Worm (Caenorhabditis elegans) whole organism, L1 larva: Measurements from ENCODE around the gene F45E1.5.

ENCODE experiments used
- C04F5.9 ChIP-seq: sonication (generic microtip); optimal IDR thresholded peaks from 2 replicates; lab custom pipeline; 2016; ENCODE audit warnings: missing genetic modification characterization, missing compliant biosample characterization
- alr-1 ChIP-seq: fragments of 200-800 bp; sonication (Bioruptor generic); optimal IDR thresholded peaks from 2 replicates; lab custom pipeline; 2018; ENCODE audit warnings: borderline replicate concordance, mild to moderate bottlenecking, missing genetic modification characterization, missing compliant biosample characterization
- ama-1 ChIP-seq: fragments of 150-350 bp; optimal IDR thresholded peaks from 2 replicates; lab custom pipeline; 2014
- blmp-1 ChIP-seq: fragments of 150-350 bp; optimal IDR thresholded peaks from 2 replicates; lab custom pipeline; 2014; ENCODE audit warnings: missing biosample characterization, missing genetic modification characterization
- ceh-63 ChIP-seq: fragments of 200-800 bp; sonication (Bioruptor generic); optimal IDR thresholded peaks from 2 replicates; lab custom pipeline; 2018; ENCODE audit warnings: mild to moderate bottlenecking, missing genetic modification characterization, missing compliant biosample characterization
- ceh-8 ChIP-seq: fragments of 200-800 bp; sonication (Bioruptor generic); optimal IDR thresholded peaks from 2 replicates; lab custom pipeline; 2018; ENCODE audit warnings: mild to moderate bottlenecking, missing genetic modification characterization, moderate library complexity, missing compliant biosample characterization
- ceh-82 ChIP-seq, 3 experiments: fragments of 150-350 bp in 1 of 3; sonication (generic microtip) in 2 of 3; optimal IDR thresholded peaks; 2 replicates each; lab custom pipeline; 2014 to 2017; ENCODE audit warnings: missing biosample characterization in 3 of 3, missing genetic modification characterization in 3 of 3
- ceh-90 ChIP-seq: sonication (generic microtip); optimal IDR thresholded peaks from 2 replicates; lab custom pipeline; 2016; ENCODE audit warnings: missing genetic modification characterization, missing compliant biosample characterization
- dsc-1 ChIP-seq: sonication (generic microtip); optimal IDR thresholded peaks from 2 replicates; lab custom pipeline; 2016; ENCODE audit warnings: mild to moderate bottlenecking, missing genetic modification characterization, missing compliant biosample characterization
- efl-1 ChIP-seq, 4 experiments: fragments of 150-350 bp; optimal IDR thresholded peaks in 3 of 4; peaks in 1 of 4; 1 replicate in 1 of 4; 2 replicates in 3 of 4; lab custom pipeline; 2014; ENCODE audit warnings: missing biosample characterization in 2 of 4, missing genetic modification characterization in 2 of 4, missing genetic modification reagents in 2 of 4
- efl-3 ChIP-seq: fragments of 200-800 bp; sonication (Bioruptor generic); optimal IDR thresholded peaks from 2 replicates; lab custom pipeline; 2018; ENCODE audit warnings: mild to moderate bottlenecking, missing genetic modification characterization, missing compliant biosample characterization
- egl-13 ChIP-seq: sonication (generic microtip); optimal IDR thresholded peaks from 2 replicates; lab custom pipeline; 2016; ENCODE audit warnings: missing genotype, missing genetic modification reagents, missing genetic modification characterization, missing compliant biosample characterization
- egl-27 ChIP-seq, 2 experiments: fragments of 150-350 bp in 1 of 2; sonication (generic microtip); optimal IDR thresholded peaks; 3 replicates each; lab custom pipeline; 2017 to 2018; ENCODE audit warnings: missing biosample characterization in 2 of 2, missing genetic modification characterization in 2 of 2, missing genetic modification reagents in 2 of 2
- elt-2 ChIP-seq: sonication (generic microtip); optimal IDR thresholded peaks from 2 replicates; lab custom pipeline; 2016; ENCODE audit warnings: missing genetic modification characterization, mild to moderate bottlenecking, inconsistent platforms, missing compliant biosample characterization, missing genetic modification reagents
- elt-3 ChIP-seq, 6 experiments: fragments of 150-350 bp in 1 of 6; sonication (generic microtip); optimal IDR thresholded peaks; 2 replicates each; lab custom pipeline; 2017 to 2018; ENCODE audit warnings: missing biosample characterization in 6 of 6, missing genetic modification characterization in 6 of 6, inconsistent platforms in 1 of 6
- fkh-10 ChIP-seq: sonication (generic microtip); optimal IDR thresholded peaks from 2 replicates; lab custom pipeline; 2017; ENCODE audit warnings: missing biosample characterization, missing genetic modification reagents, missing genetic modification characterization
- fkh-4 ChIP-seq: sonication (generic microtip); optimal IDR thresholded peaks from 2 replicates; lab custom pipeline; 2016; ENCODE audit warnings: missing compliant biosample characterization, missing genetic modification characterization, borderline replicate concordance
- fkh-8 ChIP-seq: sonication (generic microtip); optimal IDR thresholded peaks from 2 replicates; lab custom pipeline; 2016; ENCODE audit warnings: mild to moderate bottlenecking, missing genetic modification characterization, missing compliant biosample characterization
- fos-1 ChIP-seq: fragments of 150-350 bp; optimal IDR thresholded peaks from 2 replicates; lab custom pipeline; 2014; ENCODE audit warnings: missing biosample characterization, missing genetic modification characterization
- hlh-4 ChIP-seq: sonication (generic microtip); optimal IDR thresholded peaks from 2 replicates; lab custom pipeline; 2016; ENCODE audit warnings: mild to moderate bottlenecking, missing genetic modification characterization, missing compliant biosample characterization
- hpl-2 ChIP-seq: fragments of 150-350 bp; optimal IDR thresholded peaks from 2 replicates; lab custom pipeline; 2014; ENCODE audit warnings: missing biosample characterization, missing genetic modification reagents, missing genetic modification characterization
- isw-1 ChIP-seq: fragments of 200-800 bp; sonication (Bioruptor generic); IDR thresholded peaks from 2 replicates; pipeline ENCODE4 v1.3.6; 2022; ENCODE audit warnings: missing genetic modification characterization, missing compliant biosample characterization
- jun-1 ChIP-seq: fragments of 150-350 bp; optimal IDR thresholded peaks from 2 replicates; lab custom pipeline; 2014; ENCODE audit warnings: missing biosample characterization, missing genetic modification reagents, missing genetic modification characterization
- lin-15B ChIP-seq: fragments of 150-350 bp; sonication (generic microtip); optimal IDR thresholded peaks from 3 replicates; lab custom pipeline; 2014; ENCODE audit warnings: missing biosample characterization, missing genetic modification characterization
- lin-35 ChIP-seq, 2 experiments: fragments of 150-350 bp; optimal IDR thresholded peaks; 2 replicates each; lab custom pipeline; 2014; ENCODE audit warnings: missing biosample characterization in 2 of 2, missing genetic modification characterization in 2 of 2, missing genetic modification reagents in 2 of 2
- lin-39 ChIP-seq: fragments of 150-350 bp; optimal IDR thresholded peaks from 2 replicates; lab custom pipeline; 2014; ENCODE audit warnings: missing biosample characterization, missing genetic modification reagents, missing genetic modification characterization
- lir-3 ChIP-seq: sonication (generic microtip); optimal IDR thresholded peaks from 2 replicates; lab custom pipeline; 2016; ENCODE audit warnings: mild to moderate bottlenecking, missing genetic modification characterization, moderate library complexity, missing compliant biosample characterization; ENCODE audit not compliant: poor library complexity
- mab-9 ChIP-seq: fragments of 200-800 bp; sonication (Bioruptor generic); IDR thresholded peaks from 2 replicates; pipeline ENCODE4 v1.3.6; 2022; ENCODE audit warnings: missing genetic modification reagents, missing genetic modification characterization, missing compliant biosample characterization
- mdl-1 ChIP-seq, 2 experiments: fragments of 150-350 bp; optimal IDR thresholded peaks; 2 replicates each; lab custom pipeline; 2014 to 2017; ENCODE audit warnings: missing biosample characterization in 2 of 2, missing genetic modification characterization in 2 of 2, inconsistent platforms in 1 of 2
- mep-1 ChIP-seq: fragments of 150-350 bp; optimal IDR thresholded peaks from 2 replicates; lab custom pipeline; 2014; ENCODE audit warnings: missing biosample characterization, missing genetic modification characterization
- nhr-11 ChIP-seq: fragments of 150-350 bp; optimal IDR thresholded peaks from 2 replicates; lab custom pipeline; 2014; ENCODE audit warnings: missing biosample characterization, missing genetic modification characterization
- nhr-12 ChIP-seq: sonication (generic microtip); optimal IDR thresholded peaks from 2 replicates; lab custom pipeline; 2017; ENCODE audit warnings: missing biosample characterization, missing genetic modification characterization
- nhr-19 ChIP-seq: fragments of 200-800 bp; sonication (Bioruptor generic); conservative IDR thresholded peaks from 2 replicates; pipeline ENCODE4 v1.3.6; 2022; ENCODE audit warnings: missing genetic modification characterization, missing compliant biosample characterization
- nhr-20 ChIP-seq: sonication (generic microtip); optimal IDR thresholded peaks from 2 replicates; lab custom pipeline; 2016; ENCODE audit warnings: mild to moderate bottlenecking, missing genetic modification characterization, missing compliant biosample characterization
- nhr-237 ChIP-seq: fragments of 150-350 bp; optimal IDR thresholded peaks from 2 replicates; lab custom pipeline; 2014; ENCODE audit warnings: missing biosample characterization, missing genetic modification characterization
- nhr-47 ChIP-seq: sonication (generic microtip); optimal IDR thresholded peaks from 2 replicates; lab custom pipeline; 2016; ENCODE audit warnings: mild to moderate bottlenecking, missing genetic modification characterization, moderate library complexity, missing compliant biosample characterization
- nhr-71 ChIP-seq: sonication (generic microtip); optimal IDR thresholded peaks from 2 replicates; lab custom pipeline; 2016; ENCODE audit warnings: mild to moderate bottlenecking, missing genetic modification characterization, moderate library complexity, missing compliant biosample characterization
- nhr-76 ChIP-seq: sonication (generic microtip); optimal IDR thresholded peaks from 2 replicates; lab custom pipeline; 2017; ENCODE audit warnings: missing biosample characterization, missing genetic modification characterization
- nhr-77 ChIP-seq: fragments of 150-350 bp; optimal IDR thresholded peaks from 2 replicates; lab custom pipeline; 2014; ENCODE audit warnings: missing biosample characterization, missing genetic modification characterization
- nhr-85 ChIP-seq: sonication (generic microtip); peaks from one replicate; lab custom pipeline; 2016; ENCODE audit warnings: missing genetic modification characterization, inconsistent platforms, missing compliant biosample characterization
- nhr-90 ChIP-seq: sonication (generic microtip); optimal IDR thresholded peaks from 2 replicates; lab custom pipeline; 2016; ENCODE audit warnings: mild to moderate bottlenecking, missing genetic modification characterization, missing compliant biosample characterization; ENCODE audit not compliant: poor library complexity
- snu-23 ChIP-seq: sonication (generic microtip); optimal IDR thresholded peaks from 2 replicates; lab custom pipeline; 2016; ENCODE audit warnings: missing genetic modification characterization, missing compliant biosample characterization
- sox-4 ChIP-seq: sonication (generic microtip); optimal IDR thresholded peaks from 2 replicates; lab custom pipeline; 2016; ENCODE audit warnings: missing genetic modification characterization, missing compliant biosample characterization
- sup-37 ChIP-seq: fragments of 200-800 bp; sonication (Bioruptor generic); optimal IDR thresholded peaks from 2 replicates; lab custom pipeline; 2018; ENCODE audit warnings: mild to moderate bottlenecking, missing genetic modification characterization, missing compliant biosample characterization
- tbx-2 ChIP-seq: sonication (generic microtip); optimal IDR thresholded peaks from 2 replicates; lab custom pipeline; 2016; ENCODE audit warnings: missing genetic modification characterization, missing compliant biosample characterization
- unc-130 ChIP-seq: fragments of 150-350 bp; optimal IDR thresholded peaks from 2 replicates; lab custom pipeline; 2017; ENCODE audit warnings: missing biosample characterization, missing genetic modification characterization, inconsistent platforms
- unc-62 ChIP-seq: fragments of 150-350 bp; optimal IDR thresholded peaks from 2 replicates; lab custom pipeline; 2014; ENCODE audit warnings: missing biosample characterization, missing genetic modification reagents, missing genetic modification characterization
- unc-98 ChIP-seq: fragments of 200-800 bp; sonication (Bioruptor generic); IDR thresholded peaks from 2 replicates; pipeline ENCODE4 v1.3.6; 2022; ENCODE audit warnings: missing genetic modification characterization, missing compliant biosample characterization
- xbp-1 ChIP-seq: sonication (generic microtip); optimal IDR thresholded peaks from 2 replicates; lab custom pipeline; 2016; ENCODE audit warnings: missing genetic modification characterization, missing compliant biosample characterization
- zag-1 ChIP-seq: fragments of 150-350 bp; optimal IDR thresholded peaks from 2 replicates; lab custom pipeline; 2014; ENCODE audit warnings: missing biosample characterization, missing genetic modification characterization
- zip-4 ChIP-seq: fragments of 200-800 bp; sonication (Bioruptor generic); optimal IDR thresholded peaks from 2 replicates; lab custom pipeline; 2018; ENCODE audit warnings: mild to moderate bottlenecking, missing genetic modification characterization, moderate library complexity, missing compliant biosample characterization
- ztf-11 ChIP-seq, 2 experiments: sonication (generic microtip); optimal IDR thresholded peaks; 2 replicates each; lab custom pipeline; 2016 to 2017; ENCODE audit warnings: missing genetic modification characterization in 2 of 2, missing biosample characterization in 1 of 2, missing compliant biosample characterization in 1 of 2
- ztf-4 ChIP-seq: fragments of 150-350 bp; optimal IDR thresholded peaks from 2 replicates; lab custom pipeline; 2014; ENCODE audit warnings: missing biosample characterization, missing genetic modification characterization

Gene F45E1.5

DNA sequence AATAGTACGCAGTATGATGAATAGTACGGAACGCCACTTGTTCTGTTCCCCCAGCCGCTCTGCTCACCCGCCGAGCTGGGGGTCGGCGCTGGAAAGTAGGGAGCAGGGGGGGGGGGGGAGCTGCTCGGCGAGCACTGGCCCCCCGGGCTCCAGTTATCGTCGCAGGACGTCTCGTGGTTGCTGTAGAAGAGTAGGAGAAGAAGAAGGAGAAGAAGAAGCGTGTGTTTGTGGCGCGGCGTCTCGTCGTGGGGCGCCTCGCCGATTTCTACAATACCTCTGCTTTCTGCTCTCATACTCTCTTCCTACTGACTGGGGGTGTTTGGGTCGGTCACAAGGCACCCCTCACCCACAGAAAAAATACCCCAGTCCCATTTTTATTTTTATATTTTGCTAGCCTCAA is 40.8 kb downstream of the F45E1.5 start:
- TF ChIP-seq hlh-4 (tag; lab: Kevin White, UChicago) (no peak), lin-39 (tag; lab: Kevin White, UChicago) (no peak), fkh-4 (tag; lab: Kevin White, UChicago) (no peak), jun-1 (tag; lab: Kevin White, UChicago) (no peak), egl-27 (tag; optimal IDR thresholded peaks at IDR 0.05; lab: Kevin White, UChicago) (no peak), sup-37 (GFP tag; lab: Kevin White, UChicago) (peak; percentile 2), fkh-10 (GFP tag; lab: Kevin White, UChicago) (no peak), lin-35 (GFP tag; optimal IDR thresholded peaks at IDR 0.05; lab: Kevin White, UChicago) (peak in 1 of 2 experiments; percentile 20), nhr-90 (no peak), efl-1 (optimal IDR thresholded peaks at IDR 0.05; lab: Kevin White, UChicago) (no peak), efl-1 (GFP tag; optimal IDR thresholded peaks at IDR 0.05 in 1 of 2; lab: Kevin White, UChicago) (peak; percentile 1 to 36), unc-130 (no peak), mdl-1 (tag; optimal IDR thresholded peaks at IDR 0.05; lab: Kevin White, UChicago) (peak in 1 of 2 experiments; percentile 16), elt-3 (tag; optimal IDR thresholded peaks at IDR 0.05; lab: Kevin White, UChicago) (no peak), zag-1 (no peak), nhr-47 (tag; lab: Kevin White, UChicago) (peak; percentile 16), nhr-20 (tag; lab: Kevin White, UChicago) (peak; percentile 12), blmp-1 (no peak), nhr-237 (tag; lab: Kevin White, UChicago) (no peak), nhr-11 (no peak), lin-15B (tag; lab: Kevin White, UChicago) (no peak), zip-4 (GFP tag; lab: Kevin White, UChicago) (no peak), nhr-76 (tag; lab: Kevin White, UChicago) (no peak), nhr-85 (no peak), hpl-2 (GFP tag; lab: Kevin White, UChicago) (no peak), xbp-1 (tag; lab: Kevin White, UChicago) (no peak), unc-62 (no peak), tbx-2 (tag; lab: Kevin White, UChicago) (no peak), ztf-4 (tag; lab: Kevin White, UChicago) (no peak), ceh-90 (no peak), fos-1 (tag; lab: Kevin White, UChicago) (no peak), ztf-11 (tag; optimal IDR thresholded peaks at IDR 0.05; lab: Kevin White, UChicago) (no peak), unc-98 (no peak), nhr-19 (GFP tag; lab: Robert Waterston, UW) (peak; percentile 39; the same call in 1 of the 2 replicates), lir-3 (tag; lab: Kevin White, UChicago) (no peak), nhr-71 (tag; lab: Kevin White, UChicago) (peak; percentile 62), egl-13 (tag; lab: Kevin White, UChicago) (peak; percentile 17), mep-1 (no peak), nhr-12 (no peak), fkh-8 (tag; lab: Kevin White, UChicago) (peak; percentile 46), C04F5.9 (tag; lab: Kevin White, UChicago) (no peak), snu-23 (peak; percentile 27), sox-4 (tag; lab: Kevin White, UChicago) (no peak), ceh-8 (GFP tag; lab: Kevin White, UChicago) (peak; percentile 97), ama-1 (lab: Kevin White, UChicago) (no peak), mab-9 (0 out of 2 replicates have a peak, but pooled peaks have one; percentile 15), dsc-1 (tag; lab: Kevin White, UChicago) (peak; percentile 33), alr-1 (tag; lab: Kevin White, UChicago) (no peak), isw-1 (GFP tag; lab: Robert Waterston, UW) (no peak), efl-3 (GFP tag; lab: Kevin White, UChicago) (no peak), ceh-63 (GFP tag; lab: Kevin White, UChicago) (no peak), nhr-77 (tag; lab: Kevin White, UChicago) (no peak), elt-2 (peak; percentile 5), ceh-82 (tag; optimal IDR thresholded peaks at IDR 0.05; lab: Kevin White, UChicago) (peak in 1 of 3 experiments; percentile 61)
